Worm (Caenorhabditis elegans): ENCODE data around the gene srd-31.

ce11 chrV:7639356-7639755, 4.8 kb upstream of the srd-31 start:
- TF ChIP-seq sdc-2 (tag; optimal IDR thresholded peaks at IDR 0.05), result no peak
- TF ChIP-seq fax-1 (tag; optimal IDR thresholded peaks at IDR 0.05), result no peak
- TF ChIP-seq F13H6.1 (tag; optimal IDR thresholded peaks at IDR 0.05), result no peak
- no peak for TF ChIP-seq pros-1 (tag; optimal IDR thresholded peaks at IDR 0.05)
- no peak for TF ChIP-seq pha-2 (tag; optimal IDR thresholded peaks at IDR 0.05)
- no peak for TF ChIP-seq pqm-1 (tag; optimal IDR thresholded peaks at IDR 0.05)
- no peak for TF ChIP-seq ceh-18 (tag; optimal IDR thresholded peaks at IDR 0.05)
- no peak for TF ChIP-seq elt-2 (tag; optimal IDR thresholded peaks at IDR 0.05)
- no peak for TF ChIP-seq C08G9.2 (tag; optimal IDR thresholded peaks at IDR 0.05)
